Fruit fly (Drosophila melanogaster) whole organism, prepupa: Measurements from ENCODE around the gene Kua.
A peak's percentile ranks its signal among the peaks of the same experiment; 100 is the strongest.

ENCODE experiments used
- Blimp-1 ChIP-seq: fragments of 200-800 bp; sonication (Bioruptor generic); optimal IDR thresholded peaks from 3 replicates; lab custom pipeline; 2017; ENCODE audit warnings: missing biosample characterization, missing genetic modification characterization, mild to moderate bottlenecking, moderate library complexity, missing genetic modification reagents
- CG10631 ChIP-seq: fragments of 200-800 bp; sonication (Bioruptor generic); optimal IDR thresholded peaks from 2 replicates; lab custom pipeline; 2016; ENCODE audit warnings: missing biosample characterization, missing genetic modification characterization
- CG10669 ChIP-seq: fragments of 200-800 bp; sonication (Bioruptor generic); optimal IDR thresholded peaks from 3 replicates; lab custom pipeline; 2018; ENCODE audit warnings: missing biosample characterization, mild to moderate bottlenecking, missing genetic modification characterization, moderate library complexity
- CG15336 ChIP-seq: fragments of 200-800 bp; sonication (Bioruptor generic); IDR thresholded peaks from 2 replicates; pipeline ENCODE4 v1.3.6; 2022; ENCODE audit warnings: missing biosample characterization, missing genetic modification characterization
- CG31627 ChIP-seq: fragments of 200-800 bp; sonication (Bioruptor generic); optimal IDR thresholded peaks from 3 replicates; lab custom pipeline; 2016; ENCODE audit warnings: missing biosample characterization, missing genetic modification characterization
- CG32006 ChIP-seq: fragments of 200-800 bp; sonication (Bioruptor generic); optimal IDR thresholded peaks from 3 replicates; lab custom pipeline; 2017; ENCODE audit warnings: missing biosample characterization, mild to moderate bottlenecking, missing genetic modification characterization
- CG34406 ChIP-seq: fragments of 200-800 bp; sonication (Bioruptor generic); optimal IDR thresholded peaks from 3 replicates; lab custom pipeline; 2016; ENCODE audit warnings: missing biosample characterization, missing genetic modification characterization
- CG6163 ChIP-seq: fragments of 200-800 bp; sonication (Bioruptor generic); IDR thresholded peaks from 3 replicates; pipeline ENCODE4 v1.3.6; 2022; ENCODE audit warnings: missing biosample characterization, missing genetic modification characterization
- CG6276 ChIP-seq: fragments of 200-800 bp; sonication (Bioruptor generic); optimal IDR thresholded peaks from 2 replicates; lab custom pipeline; 2017; ENCODE audit warnings: missing biosample characterization, mild to moderate bottlenecking, missing genetic modification characterization
- CG6792 ChIP-seq: fragments of 200-800 bp; sonication (Bioruptor generic); optimal IDR thresholded peaks from 3 replicates; lab custom pipeline; 2016; ENCODE audit warnings: missing biosample characterization, missing genetic modification characterization
- CG6808 ChIP-seq: fragments of 200-800 bp; sonication (Bioruptor generic); optimal IDR thresholded peaks from 3 replicates; lab custom pipeline; 2017; ENCODE audit warnings: missing biosample characterization, missing genetic modification characterization, mild to moderate bottlenecking, moderate library complexity, missing genetic modification reagents
- CG6854 ChIP-seq: fragments of 200-800 bp; sonication (Bioruptor generic); optimal IDR thresholded peaks from 2 replicates; lab custom pipeline; 2017; ENCODE audit warnings: missing biosample characterization, mild to moderate bottlenecking, missing genetic modification characterization
- CG7368 ChIP-seq: fragments of 200-800 bp; sonication (Bioruptor generic); optimal IDR thresholded peaks from 3 replicates; lab custom pipeline; 2016; ENCODE audit warnings: missing biosample characterization, missing genetic modification characterization
- CG8119 ChIP-seq: fragments of 200-800 bp; sonication (Bioruptor generic); IDR thresholded peaks from 3 replicates; pipeline ENCODE4 v1.3.6; 2022; ENCODE audit warnings: missing biosample characterization, missing genetic modification characterization
- Eip75B ChIP-seq: fragments of 200-800 bp; sonication (Bioruptor generic); optimal IDR thresholded peaks from 3 replicates; lab custom pipeline; 2016; ENCODE audit warnings: missing biosample characterization, missing genetic modification characterization
- Eip78C ChIP-seq: fragments of 200-800 bp; sonication (Bioruptor generic); peaks from one replicate; lab custom pipeline; 2016; ENCODE audit warnings: missing biosample characterization, missing genetic modification characterization
- Eip93F ChIP-seq: fragments of 200-800 bp; sonication (Bioruptor generic); optimal IDR thresholded peaks from 2 replicates; lab custom pipeline; 2016; ENCODE audit warnings: missing biosample characterization, mild to moderate bottlenecking, missing genetic modification characterization
- Ets96B ChIP-seq: fragments of 200-800 bp; optimal IDR thresholded peaks from 2 replicates; lab custom pipeline; 2019; ENCODE audit warnings: missing biosample characterization, mild to moderate bottlenecking, missing genetic modification characterization, moderate library complexity
- Gug ChIP-seq: fragments of 200-800 bp; sonication (Bioruptor generic); IDR thresholded peaks from 2 replicates; pipeline ENCODE4 v1.3.6; 2022; ENCODE audit warnings: missing biosample characterization, missing genetic modification characterization
- Hr38 ChIP-seq: sonication (Bioruptor generic); optimal IDR thresholded peaks from 2 replicates; lab custom pipeline; 2016; ENCODE audit warnings: missing biosample characterization, missing genetic modification characterization
- Hr39 ChIP-seq: fragments of 200-800 bp; sonication (Bioruptor generic); optimal IDR thresholded peaks from 2 replicates; lab custom pipeline; 2016; ENCODE audit warnings: missing biosample characterization, missing genetic modification characterization
- Hr4 ChIP-seq: fragments of 200-800 bp; sonication (Bioruptor generic); optimal IDR thresholded peaks from 3 replicates; lab custom pipeline; 2016; ENCODE audit warnings: missing biosample characterization, missing genetic modification characterization
- Lpt ChIP-seq: fragments of 200-800 bp; sonication (Bioruptor generic); optimal IDR thresholded peaks from 3 replicates; lab custom pipeline; 2016; ENCODE audit warnings: missing biosample characterization, missing genetic modification characterization
- Smox ChIP-seq: fragments of 200-800 bp; sonication (Bioruptor generic); optimal IDR thresholded peaks from 3 replicates; lab custom pipeline; 2016; ENCODE audit warnings: missing biosample characterization, missing genetic modification characterization
- Sox102F ChIP-seq: fragments of 200-800 bp; sonication (Bioruptor generic); optimal IDR thresholded peaks from 2 replicates; lab custom pipeline; 2016; ENCODE audit warnings: missing biosample characterization, mild to moderate bottlenecking, missing genetic modification characterization
- Sox14 ChIP-seq: fragments of 200-800 bp; sonication (Bioruptor generic); optimal IDR thresholded peaks from 3 replicates; lab custom pipeline; 2016; ENCODE audit warnings: missing biosample characterization, missing genetic modification characterization
- achi ChIP-seq: fragments of 200-800 bp; sonication (Bioruptor generic); optimal IDR thresholded peaks from 3 replicates; lab custom pipeline; 2016; ENCODE audit warnings: missing biosample characterization, missing genetic modification characterization
- acj6 ChIP-seq: fragments of 200-800 bp; sonication (Bioruptor generic); optimal IDR thresholded peaks from 3 replicates; lab custom pipeline; 2016; ENCODE audit warnings: missing biosample characterization, missing genetic modification characterization
- cyc ChIP-seq: fragments of 200-800 bp; sonication (Bioruptor generic); optimal IDR thresholded peaks from 3 replicates; lab custom pipeline; 2016; ENCODE audit warnings: missing biosample characterization, missing genetic modification characterization
- dac ChIP-seq: fragments of 200-800 bp; sonication (Bioruptor generic); optimal IDR thresholded peaks from 2 replicates; lab custom pipeline; 2017; ENCODE audit warnings: missing biosample characterization, mild to moderate bottlenecking, missing genetic modification characterization
- esn ChIP-seq: fragments of 200-800 bp; sonication (Bioruptor generic); optimal IDR thresholded peaks from 2 replicates; lab custom pipeline; 2016; ENCODE audit warnings: missing biosample characterization, mild to moderate bottlenecking, missing genetic modification characterization, moderate library complexity
- fd59A ChIP-seq: fragments of 200-800 bp; sonication (Bioruptor generic); optimal IDR thresholded peaks from 2 replicates; lab custom pipeline; 2017; ENCODE audit warnings: missing biosample characterization, mild to moderate bottlenecking, missing genetic modification characterization, missing genetic modification reagents
- fkh ChIP-seq: fragments of 200-800 bp; sonication (Bioruptor generic); optimal IDR thresholded peaks from 3 replicates; lab custom pipeline; 2017; ENCODE audit warnings: missing biosample characterization, mild to moderate bottlenecking, missing genetic modification characterization, moderate library complexity
- lz ChIP-seq: fragments of 200-800 bp; sonication (Bioruptor generic); optimal IDR thresholded peaks from 3 replicates; lab custom pipeline; 2016; ENCODE audit warnings: missing biosample characterization, missing genetic modification characterization
- net ChIP-seq: fragments of 200-800 bp; sonication (Bioruptor generic); optimal IDR thresholded peaks from 3 replicates; lab custom pipeline; 2016; ENCODE audit warnings: missing biosample characterization, missing genetic modification characterization
- pdm3 ChIP-seq: fragments of 200-800 bp; sonication (Bioruptor generic); optimal IDR thresholded peaks from 3 replicates; lab custom pipeline; 2016; ENCODE audit warnings: missing biosample characterization, missing genetic modification characterization
- salr ChIP-seq, 2 experiments: fragments of 200-800 bp; sonication (Bioruptor generic); optimal IDR thresholded peaks; 3 replicates each; lab custom pipeline; 2016 to 2018; ENCODE audit warnings: missing biosample characterization in 2 of 2, missing genetic modification characterization in 2 of 2, mild to moderate bottlenecking in 1 of 2
- spab ChIP-seq: fragments of 200-800 bp; sonication (Bioruptor generic); optimal IDR thresholded peaks from 2 replicates; lab custom pipeline; 2017; ENCODE audit warnings: missing biosample characterization, mild to moderate bottlenecking, missing genetic modification characterization, missing genetic modification reagents
- ss ChIP-seq, 2 experiments: fragments of 200-800 bp; sonication (Bioruptor generic); optimal IDR thresholded peaks; 2 replicates in 1 of 2; 3 replicates in 1 of 2; lab custom pipeline; 2017 to 2018; ENCODE audit warnings: mild to moderate bottlenecking in 2 of 2, missing biosample characterization in 2 of 2, missing genetic modification characterization in 2 of 2, moderate library complexity in 1 of 2
- svp ChIP-seq: fragments of 200-800 bp; sonication (Bioruptor generic); peaks from one replicate; lab custom pipeline; 2016; ENCODE audit warnings: missing biosample characterization, missing genetic modification characterization
- topi ChIP-seq: fragments of 200-800 bp; sonication (Bioruptor generic); optimal IDR thresholded peaks from 3 replicates; lab custom pipeline; 2016; ENCODE audit warnings: missing biosample characterization, missing genetic modification characterization
- vri ChIP-seq: fragments of 200-800 bp; sonication (Bioruptor generic); optimal IDR thresholded peaks from 3 replicates; lab custom pipeline; 2016; ENCODE audit warnings: missing biosample characterization, mild to moderate bottlenecking, missing genetic modification characterization

The Kua gene

DNA sequence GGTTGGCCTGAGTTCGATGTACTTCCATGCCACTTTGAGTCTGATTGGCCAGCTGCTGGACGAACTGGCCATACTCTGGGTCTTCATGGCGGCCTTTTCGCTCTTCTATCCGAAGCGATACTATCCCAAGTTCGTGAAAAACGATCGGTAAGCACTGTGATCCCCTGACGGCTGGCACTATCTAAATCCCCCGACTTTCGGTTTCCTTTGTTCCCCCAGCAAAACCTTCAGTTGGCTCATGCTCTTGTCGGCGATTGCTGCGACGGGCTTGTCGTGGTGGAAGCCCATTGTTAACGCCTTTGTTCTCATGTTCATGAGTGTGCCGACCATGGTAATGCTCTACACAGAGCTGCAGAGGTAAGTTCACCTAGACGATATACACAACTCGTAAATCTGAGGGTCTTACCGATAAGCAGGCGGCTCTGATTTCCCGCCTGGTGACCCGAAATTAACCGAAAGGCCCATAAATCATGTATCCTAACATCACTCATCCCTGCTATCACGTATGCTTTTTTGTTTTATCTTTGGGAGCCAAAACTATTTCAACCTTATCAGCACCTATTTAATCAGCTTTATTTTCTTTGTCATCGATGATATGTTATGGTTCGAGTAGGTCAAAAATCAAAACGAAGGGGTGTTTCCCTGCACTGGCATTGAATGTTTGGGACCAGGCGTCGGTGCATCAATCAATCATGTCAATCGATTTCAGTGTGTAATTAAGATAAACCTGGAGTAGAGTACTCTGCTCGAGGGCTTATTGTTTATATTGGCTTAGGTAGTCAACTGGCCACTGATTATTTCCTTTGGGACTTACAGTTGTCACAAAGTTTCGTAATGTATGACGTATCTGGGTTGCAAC lies 28.0 kb upstream of the Kua start:
- TF ChIP-seq Hr39 (GFP tag; lab: Kevin White, UChicago) (no peak), lz (GFP tag; lab: Kevin White, UChicago) (no peak), Lpt (GFP tag; lab: Kevin White, UChicago) (no peak), Eip78C (GFP tag; lab: Kevin White, UChicago) (peak; percentile 43), Hr4 (GFP tag; lab: Kevin White, UChicago) (no peak), Sox14 (GFP tag; lab: Kevin White, UChicago) (peak; percentile 93), Eip93F (GFP tag; lab: Kevin White, UChicago) (peak; percentile 60), net (GFP tag; lab: Kevin White, UChicago) (no peak), pdm3 (GFP tag; lab: Kevin White, UChicago) (no peak), spab (GFP tag; lab: Kevin White, UChicago) (no peak), vri (peak; percentile 42), CG34406 (no peak), fkh (GFP tag; lab: Kevin White, UChicago) (peak; percentile 78)

DNA sequence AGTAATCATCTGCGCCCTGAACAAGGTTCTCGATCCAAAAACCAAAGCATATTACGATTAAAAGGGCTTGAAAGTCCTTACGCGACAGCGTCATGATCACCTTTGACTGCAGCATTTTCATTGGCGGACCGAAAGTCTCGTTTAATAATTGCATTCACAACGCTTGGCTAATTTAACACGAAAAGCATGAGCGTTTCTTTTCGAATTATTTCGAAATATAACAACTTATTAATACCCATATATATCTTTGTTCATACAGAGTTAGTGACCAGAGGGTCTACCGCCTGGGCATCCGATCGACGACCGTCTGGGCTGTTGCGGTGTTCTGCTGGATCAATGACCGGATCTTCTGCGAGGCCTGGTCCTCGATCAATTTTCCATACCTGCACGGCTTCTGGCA lies 25.3 kb upstream of the Kua start, which contains the start of gene CG10730:
Gene CG10730, minus strand, starts transcription at position 101 of the 400 bp plus-strand sequence.
- TF ChIP-seq CG6163 (GFP tag; lab: Robert Waterston, UW) = no peak
- no peak for TF ChIP-seq fd59A (GFP tag; lab: Kevin White, UChicago)
- no peak for TF ChIP-seq Sox102F
- no peak for TF ChIP-seq CG34406
- no peak for TF ChIP-seq Eip93F (GFP tag; lab: Kevin White, UChicago)
- no peak for TF ChIP-seq Eip75B
- TF ChIP-seq acj6 (GFP tag; lab: Kevin White, UChicago) = no peak
- no peak for TF ChIP-seq salr (GFP tag; optimal IDR thresholded peaks at IDR 0.05; lab: Kevin White, UChicago)
- no peak for TF ChIP-seq Hr38 (GFP tag; lab: Kevin White, UChicago)
- no peak for TF ChIP-seq Gug
- TF ChIP-seq achi (GFP tag; lab: Kevin White, UChicago) = no peak
- no peak for TF ChIP-seq CG6808 (GFP tag; lab: Kevin White, UChicago)
- TF ChIP-seq cyc = no peak
- TF ChIP-seq, all 60 proteins: peak for 0

DNA sequence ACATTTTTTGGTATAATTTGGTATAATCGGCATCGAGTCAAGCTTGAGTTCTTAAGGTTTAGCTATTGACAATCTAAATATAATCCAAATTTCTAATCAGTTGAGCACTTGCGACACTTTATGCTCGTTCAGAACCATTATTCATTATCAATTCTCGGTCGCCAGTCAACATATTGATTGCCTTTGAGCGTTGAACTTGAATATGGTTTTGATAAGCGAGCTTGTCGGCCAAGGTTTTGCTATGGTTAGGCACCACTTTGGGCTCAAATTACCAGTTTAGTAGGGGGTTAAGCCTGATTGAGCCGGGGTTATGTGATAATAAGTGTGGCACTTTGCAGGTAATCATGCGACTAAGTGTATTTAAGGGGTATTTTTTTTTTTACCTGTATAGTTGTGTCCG lies 23.0 kb upstream of the Kua start:
- no peak for TF ChIP-seq esn (GFP tag; lab: Kevin White, UChicago)
- peak; percentile 58 for TF ChIP-seq svp (GFP tag; lab: Kevin White, UChicago)

DNA sequence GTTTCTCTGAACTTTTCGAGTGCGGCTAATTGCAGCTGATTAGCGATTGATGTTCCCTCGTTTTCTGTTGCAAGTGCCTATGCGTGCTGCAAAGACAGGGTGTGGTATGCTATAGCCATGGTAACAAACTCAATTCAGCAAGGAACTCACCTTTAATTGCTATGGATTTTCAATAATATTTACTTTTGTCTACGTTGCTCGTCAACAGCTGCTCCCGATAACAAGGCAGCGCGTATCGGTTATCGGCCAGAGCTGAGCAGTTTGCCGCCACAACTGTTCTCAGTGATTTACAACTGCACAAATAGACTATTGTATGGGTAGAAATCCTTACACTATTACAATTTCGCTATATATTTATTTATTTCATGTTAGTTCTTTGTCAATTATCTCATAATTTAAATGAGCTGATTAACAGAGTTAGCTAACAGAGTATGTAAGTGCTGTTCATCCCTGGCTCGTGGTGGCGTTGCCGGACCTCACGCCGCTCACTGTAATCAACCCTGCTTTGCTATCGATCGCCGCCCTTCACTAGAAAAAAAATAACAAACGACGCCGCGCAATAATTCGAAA lies 22.1 kb upstream of the Kua start, which contains the start of the genes pr and neb:
Gene pr, minus strand, starts transcription at position 225 of the 570 bp plus-strand sequence.
Gene neb, plus strand, starts transcription at position 524 of the 570 bp plus-strand sequence.
- no peak for TF ChIP-seq Blimp-1 (GFP tag; lab: Kevin White, UChicago)
- TF ChIP-seq CG8119 (GFP tag; lab: Robert Waterston, UW) = peak; percentile 56; the same call in 1 of the 3 replicates
- peak; percentile 27 for TF ChIP-seq achi (GFP tag; lab: Kevin White, UChicago)
- peak; percentile 61 for TF ChIP-seq Eip75B
- peak; percentile 57 for TF ChIP-seq CG15336 (GFP tag; lab: Robert Waterston, UW)
- TF ChIP-seq Sox102F = peak; percentile 34
- TF ChIP-seq vri = peak; percentile 53
- TF ChIP-seq CG6854 (GFP tag; lab: Kevin White, UChicago) = no peak
- no peak for TF ChIP-seq CG6276 (GFP tag; lab: Kevin White, UChicago)
- TF ChIP-seq CG32006 (GFP tag; lab: Kevin White, UChicago) = peak; percentile 57
- TF ChIP-seq CG10631 (GFP tag; lab: Kevin White, UChicago) = peak; percentile 43
- no peak for TF ChIP-seq CG10669 (GFP tag; lab: Kevin White, UChicago)
- TF ChIP-seq CG6163 (GFP tag; lab: Robert Waterston, UW) = peak; percentile 73
- TF ChIP-seq ss (GFP tag; optimal IDR thresholded peaks at IDR 0.05; lab: Kevin White, UChicago) = peak in 1 of 2 experiments; percentile 45
- TF ChIP-seq CG7368 (GFP tag; lab: Kevin White, UChicago) = no peak
- TF ChIP-seq dac (GFP tag; lab: Kevin White, UChicago) = no peak
- peak; percentile 73 for TF ChIP-seq topi (GFP tag; lab: Kevin White, UChicago)
- TF ChIP-seq acj6 (GFP tag; lab: Kevin White, UChicago) = peak; percentile 54
- peak; percentile 36 for TF ChIP-seq CG31627 (GFP tag; lab: Kevin White, UChicago)
- TF ChIP-seq Ets96B (tag; lab: Kevin White, UChicago) = peak; percentile 65
- TF ChIP-seq CG6792 = peak; percentile 31
- peak; percentile 41 for TF ChIP-seq Eip93F (GFP tag; lab: Kevin White, UChicago)
- TF ChIP-seq fkh (GFP tag; lab: Kevin White, UChicago) = peak; percentile 85
- TF ChIP-seq Hr38 (GFP tag; lab: Kevin White, UChicago) = no peak
- peak; percentile 67 for TF ChIP-seq Smox (GFP tag; lab: Kevin White, UChicago)
- peak; percentile 42 for TF ChIP-seq Hr39 (GFP tag; lab: Kevin White, UChicago)
- peak; percentile 45 for TF ChIP-seq lz (GFP tag; lab: Kevin White, UChicago)
- no peak for TF ChIP-seq spab (GFP tag; lab: Kevin White, UChicago)
